Worm (Caenorhabditis elegans) whole organism, L4/young adult: Measurements from ENCODE around the gene sftb-2.

Experiments
- W03F9.2 ChIP-seq: fragments of 150-350 bp; optimal IDR thresholded peaks from 2 replicates; lab custom pipeline; 2014; ENCODE audit warnings: missing biosample characterization, missing genetic modification characterization
- dao-5 ChIP-seq: sonication (generic microtip); optimal IDR thresholded peaks from 2 replicates; lab custom pipeline; 2016; ENCODE audit warnings: missing genotype, missing genetic modification characterization, moderate library complexity, missing compliant biosample characterization
- him-1 ChIP-seq: sonication (generic microtip); optimal IDR thresholded peaks from 2 replicates; lab custom pipeline; 2016; ENCODE audit warnings: missing genotype, missing genetic modification reagents, missing genetic modification characterization, missing compliant biosample characterization

ce11 chrV:116243-116642 lies 11.8 kb upstream of the sftb-2 start:
- TF ChIP-seq him-1 (tag; lab: Kevin White, UChicago) (no peak), W03F9.2 (no peak), dao-5 (no peak)
